Worm (Caenorhabditis elegans) whole organism, L3 larva: Measurements from ENCODE around the gene epc-1.

Experiments
- fos-1 ChIP-seq: fragments of 150-350 bp; optimal IDR thresholded peaks from 2 replicates; lab custom pipeline; 2014; ENCODE audit warnings: missing biosample characterization, missing genetic modification characterization
- hmg-11 ChIP-seq: sonication (generic microtip); optimal IDR thresholded peaks from 2 replicates; lab custom pipeline; 2016; ENCODE audit warnings: missing genetic modification characterization, missing compliant biosample characterization
- jun-1 ChIP-seq: fragments of 150-350 bp; optimal IDR thresholded peaks from 2 replicates; lab custom pipeline; 2014; ENCODE audit warnings: missing biosample characterization, missing genetic modification reagents, missing genetic modification characterization
- lin-15B ChIP-seq: fragments of 150-350 bp; optimal IDR thresholded peaks from 2 replicates; lab custom pipeline; 2014; ENCODE audit warnings: missing biosample characterization, missing genetic modification characterization
- lin-39 ChIP-seq: fragments of 150-350 bp; optimal IDR thresholded peaks from 2 replicates; lab custom pipeline; 2018; ENCODE audit warnings: missing biosample characterization, missing genetic modification reagents, missing genetic modification characterization
- nfya-1 ChIP-seq: sonication (generic microtip); optimal IDR thresholded peaks from 2 replicates; lab custom pipeline; 2017; ENCODE audit warnings: missing genetic modification characterization, mild to moderate bottlenecking, missing compliant biosample characterization, antibody characterized with exemption, moderate library complexity; ENCODE audit not compliant: insufficient read depth
- nhr-11 ChIP-seq: fragments of 150-350 bp; optimal IDR thresholded peaks from 2 replicates; lab custom pipeline; 2014; ENCODE audit warnings: missing biosample characterization, missing genetic modification characterization
- nhr-237 ChIP-seq: fragments of 150-350 bp; optimal IDR thresholded peaks from 2 replicates; lab custom pipeline; 2014; ENCODE audit warnings: missing biosample characterization, missing genetic modification characterization
- nhr-25 ChIP-seq: sonication (generic microtip); optimal IDR thresholded peaks from 2 replicates; lab custom pipeline; 2017; ENCODE audit warnings: missing biosample characterization, missing genetic modification characterization
- skn-1 ChIP-seq: fragments of 150-350 bp; optimal IDR thresholded peaks from 2 replicates; lab custom pipeline; 2014; ENCODE audit warnings: missing biosample characterization, missing genetic modification characterization
- snpc-4 ChIP-seq: fragments of 150-350 bp; optimal IDR thresholded peaks from 2 replicates; lab custom pipeline; 2014; ENCODE audit warnings: missing biosample characterization, missing genetic modification characterization
- unc-39 ChIP-seq: sonication (generic microtip); optimal IDR thresholded peaks from 4 replicates; lab custom pipeline; 2017; ENCODE audit warnings: missing biosample characterization, missing genetic modification characterization
- zag-1 ChIP-seq: fragments of 150-350 bp; optimal IDR thresholded peaks from 2 replicates; lab custom pipeline; 2014; ENCODE audit warnings: missing biosample characterization, missing genetic modification characterization

- no peak for TF ChIP-seq nhr-11 (tag; lab: Kevin White, UChicago)
- TF ChIP-seq nhr-25 (tag; lab: Kevin White, UChicago) = no peak
- TF ChIP-seq hmg-11 (tag; lab: Kevin White, UChicago) = no peak
- TF ChIP-seq nfya-1 (tag; lab: Kevin White, UChicago) = no peak
- TF ChIP-seq nhr-237 (tag; lab: Kevin White, UChicago) = no peak
- TF ChIP-seq skn-1 (tag; lab: Kevin White, UChicago) = no peak
- TF ChIP-seq lin-15B (tag; lab: Kevin White, UChicago) = no peak
- TF ChIP-seq snpc-4 (tag; lab: Kevin White, UChicago) = no peak
- no peak for TF ChIP-seq jun-1 (tag; lab: Kevin White, UChicago)
- TF ChIP-seq unc-39 (tag; lab: Kevin White, UChicago) = no peak
- TF ChIP-seq zag-1 (tag; lab: Kevin White, UChicago) = no peak
- TF ChIP-seq lin-39 (tag; lab: Kevin White, UChicago) = no peak
- TF ChIP-seq fos-1 (tag; lab: Kevin White, UChicago) = no peak
These were observed 1.1 kb downstream of the epc-1 start for ce11 chrIII:12607302-12607701.
